Fruit fly (Drosophila melanogaster): ENCODE measurements around the gene CG31233.
A peak's percentile ranks its signal among the peaks of the same experiment; 100 is the strongest.

CG31233 gene

DNA sequence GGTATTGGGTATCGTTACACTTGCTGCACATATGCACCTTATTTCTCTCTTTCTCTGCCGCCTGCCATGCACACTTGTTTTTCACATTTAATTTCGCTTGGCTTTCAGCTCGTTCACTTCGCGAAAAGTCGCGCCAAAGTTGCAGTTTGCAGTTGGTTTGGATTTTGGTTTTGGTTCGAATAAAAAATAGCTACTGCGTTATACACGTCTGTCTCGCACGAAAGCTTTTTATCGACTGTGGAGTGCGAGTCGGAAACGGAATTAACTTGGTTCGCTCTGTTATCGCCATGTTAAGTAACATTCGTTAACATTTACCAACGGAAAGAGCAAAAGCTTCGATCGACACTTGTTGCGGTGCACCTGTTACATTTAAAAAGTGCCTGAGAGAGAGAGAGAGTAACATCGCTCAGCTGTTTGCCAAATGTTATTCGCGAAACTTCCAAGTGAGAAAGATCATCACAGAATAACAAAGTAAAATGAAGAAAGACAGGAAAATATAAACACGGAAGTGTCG lies 30.2 kb upstream of the CG31233 start, which contains the start of gene CG31176:
Gene CG31176, minus strand, starts transcription at position 241 of the 514 bp plus-strand sequence.
- TF ChIP-seq fd96Ca (GFP tag; IDR thresholded peaks at IDR 0.05) (no peak), CG12605 (GFP tag; IDR thresholded peaks at IDR 0.05) (peak; percentile 11; the same call in 1 of the 2 replicates), CG32121 (GFP tag; IDR thresholded peaks at IDR 0.05) (no peak), CG14655 (GFP tag; optimal IDR thresholded peaks at IDR 0.05) (no peak), rn (GFP tag; IDR thresholded peaks at IDR 0.05) (no peak), CG15710 (tag; optimal IDR thresholded peaks at IDR 0.05) (no peak), Snoo (tag; optimal IDR thresholded peaks at IDR 0.05) (no peak)

DNA sequence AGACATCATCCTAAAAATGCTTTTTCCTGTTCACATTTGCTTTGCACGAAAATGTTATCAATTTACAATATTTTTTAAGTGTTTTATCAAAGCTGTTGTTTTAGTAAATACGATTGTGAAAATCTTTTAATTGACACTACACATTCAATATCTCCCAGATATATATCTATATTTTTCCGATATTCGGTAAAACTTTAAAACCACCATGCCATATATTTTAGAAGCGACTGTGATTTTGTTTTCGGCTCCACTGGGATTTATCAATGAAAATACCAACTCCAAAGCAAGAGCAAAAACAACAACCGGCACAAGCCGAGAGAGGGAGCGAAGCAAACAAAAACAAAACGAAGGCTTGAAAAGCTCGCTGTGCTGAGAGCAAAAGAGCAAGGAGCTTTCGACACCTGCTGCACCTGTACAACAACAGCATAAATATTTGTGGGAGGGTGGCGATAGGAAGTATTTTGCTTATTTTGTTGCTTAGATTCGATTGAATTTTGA lies 29.7 kb upstream of the CG31233 start:
- TF ChIP-seq CG9948 (tag; optimal IDR thresholded peaks at IDR 0.05): peak; percentile 79
- TF ChIP-seq CG10348 (GFP tag; IDR thresholded peaks at IDR 0.05): no peak
- peak; percentile 77 for TF ChIP-seq Ets98B (GFP tag; IDR thresholded peaks at IDR 0.05)
- TF ChIP-seq Snoo (tag; optimal IDR thresholded peaks at IDR 0.05): peak; percentile 81
- peak; percentile 67 for TF ChIP-seq rn (GFP tag; IDR thresholded peaks at IDR 0.05)
- peak; percentile 79 for TF ChIP-seq CG8159 (tag; optimal IDR thresholded peaks at IDR 0.05)
- no peak for TF ChIP-seq EcR (GFP tag; optimal IDR thresholded peaks at IDR 0.05)
- TF ChIP-seq CG14655 (GFP tag; optimal IDR thresholded peaks at IDR 0.05): peak; percentile 85
- peak; percentile 67 for TF ChIP-seq D1 (tag; optimal IDR thresholded peaks at IDR 0.05)
- peak; percentile 43; the same call in 1 of the 2 replicates for TF ChIP-seq CG12605 (GFP tag; IDR thresholded peaks at IDR 0.05)
- TF ChIP-seq fd96Ca (GFP tag; IDR thresholded peaks at IDR 0.05): no peak
- TF ChIP-seq CG32121 (GFP tag; IDR thresholded peaks at IDR 0.05): peak; percentile 82
- TF ChIP-seq CG34367 (tag; optimal IDR thresholded peaks at IDR 0.05): peak; percentile 63
- TF ChIP-seq CG15710 (tag; optimal IDR thresholded peaks at IDR 0.05): peak; percentile 75
- peak; percentile 26 for TF ChIP-seq CG13204 (GFP tag; optimal IDR thresholded peaks at IDR 0.05)
- TF ChIP-seq CG17806 (tag; optimal IDR thresholded peaks at IDR 0.05): peak; percentile 75
- TF ChIP-seq CG8301 (tag; optimal IDR thresholded peaks at IDR 0.05): peak; percentile 83
- TF ChIP-seq CG4496 (GFP tag; IDR thresholded peaks at IDR 0.05): peak; percentile 85
- peak; percentile 64 for TF ChIP-seq Pif1B (GFP tag; optimal IDR thresholded peaks at IDR 0.05)
- peak; percentile 79 for TF ChIP-seq Pif1A (GFP tag; optimal IDR thresholded peaks at IDR 0.05)
- peak; percentile 47 for TF ChIP-seq gl (tag; optimal IDR thresholded peaks at IDR 0.05)

dm6 chr3R:21722457-21722856 lies 27.2 kb upstream of the CG31233 start:
- TF ChIP-seq CG15710 (tag; optimal IDR thresholded peaks at IDR 0.05) (peak; percentile 17), CG13204 (GFP tag; optimal IDR thresholded peaks at IDR 0.05) (no peak), CG14655 (GFP tag; optimal IDR thresholded peaks at IDR 0.05) (peak; percentile 58), CG34367 (tag; optimal IDR thresholded peaks at IDR 0.05) (no peak), CG8159 (tag; optimal IDR thresholded peaks at IDR 0.05) (peak; percentile 57), CG8301 (tag; optimal IDR thresholded peaks at IDR 0.05) (peak; percentile 37), CG4496 (GFP tag; IDR thresholded peaks at IDR 0.05) (0 out of 3 replicates have a peak, but pooled peaks have one; percentile 20), Ets98B (GFP tag; IDR thresholded peaks at IDR 0.05) (no peak), CG32121 (GFP tag; IDR thresholded peaks at IDR 0.05) (no peak), CG17806 (tag; optimal IDR thresholded peaks at IDR 0.05) (no peak), D1 (tag; optimal IDR thresholded peaks at IDR 0.05) (no peak)

dm6 chr3R:21726593-21726992 lies 23.1 kb upstream of the CG31233 start:
- TF ChIP-seq rn (GFP tag; IDR thresholded peaks at IDR 0.05): no peak
- peak; percentile 60 for TF ChIP-seq EcR (GFP tag; optimal IDR thresholded peaks at IDR 0.05)
- 0 out of 3 replicates have a peak, but pooled peaks have one; percentile 22 for TF ChIP-seq CG4496 (GFP tag; IDR thresholded peaks at IDR 0.05)

- TF ChIP-seq CG8159 (tag; optimal IDR thresholded peaks at IDR 0.05) (no peak), Pif1B (GFP tag; optimal IDR thresholded peaks at IDR 0.05) (no peak), CG15710 (tag; optimal IDR thresholded peaks at IDR 0.05) (no peak), CG17806 (tag; optimal IDR thresholded peaks at IDR 0.05) (no peak), CG13204 (GFP tag; optimal IDR thresholded peaks at IDR 0.05) (no peak)
Measured at dm6 chr3R:21730955-21731354, 18.7 kb upstream of the CG31233 start.

DNA sequence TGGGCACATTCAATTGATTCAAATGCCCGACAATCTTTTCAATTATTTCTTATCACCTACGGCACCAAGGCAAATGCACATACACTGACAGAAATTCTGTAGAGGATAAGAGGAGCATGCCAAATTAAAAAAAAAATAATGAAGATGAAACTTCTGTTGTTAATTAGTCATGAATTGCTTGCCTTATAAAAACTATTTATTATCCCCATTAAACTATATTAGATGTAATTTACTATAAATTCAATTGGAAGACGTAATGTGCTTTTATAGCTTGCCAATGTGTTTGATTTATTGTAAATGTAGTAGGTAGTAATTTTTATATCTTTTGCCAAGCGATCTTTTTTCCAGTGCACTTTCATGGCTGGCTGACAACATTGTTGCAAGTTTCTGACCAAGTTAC lies 18.0 kb upstream of the CG31233 start:
- TF ChIP-seq CG32121 (GFP tag; IDR thresholded peaks at IDR 0.05) (peak; percentile 59; the same call in 1 of the 2 replicates), Ets98B (GFP tag; IDR thresholded peaks at IDR 0.05) (peak; percentile 56; the same call in 1 of the 2 replicates), CG4496 (GFP tag; IDR thresholded peaks at IDR 0.05) (0 out of 3 replicates have a peak, but pooled peaks have one; percentile 33), D1 (tag; optimal IDR thresholded peaks at IDR 0.05) (no peak), CG14655 (GFP tag; optimal IDR thresholded peaks at IDR 0.05) (peak; percentile 29), fd96Ca (GFP tag; IDR thresholded peaks at IDR 0.05) (no peak)

DNA sequence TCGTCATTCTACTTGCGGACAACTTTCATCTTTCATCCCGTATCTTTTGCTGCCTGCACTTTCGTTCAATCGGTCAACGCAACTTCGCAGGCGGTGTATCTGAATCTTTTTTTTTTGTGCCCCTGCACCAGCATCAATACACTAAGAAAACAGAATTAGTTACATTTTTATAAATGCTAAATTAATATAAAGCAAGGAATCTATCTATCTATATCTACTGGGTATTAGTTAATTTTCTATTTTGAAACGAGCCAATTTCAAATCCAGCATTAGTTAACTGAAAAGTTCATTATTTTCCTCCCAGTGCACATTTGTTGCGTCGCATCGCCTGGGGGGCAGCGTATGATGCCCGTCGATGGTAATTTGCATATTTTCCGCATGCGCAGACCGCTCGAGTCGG lies 16.8 kb upstream of the CG31233 start:
- TF ChIP-seq CG8301 (tag; optimal IDR thresholded peaks at IDR 0.05) (peak; percentile 64), CG17806 (tag; optimal IDR thresholded peaks at IDR 0.05) (peak; percentile 43), CG12605 (GFP tag; IDR thresholded peaks at IDR 0.05) (peak; percentile 76), CG13204 (GFP tag; optimal IDR thresholded peaks at IDR 0.05) (no peak), gl (tag; optimal IDR thresholded peaks at IDR 0.05) (no peak), CG9948 (tag; optimal IDR thresholded peaks at IDR 0.05) (peak; percentile 50), CG14655 (GFP tag; optimal IDR thresholded peaks at IDR 0.05) (peak; percentile 70), EcR (GFP tag; optimal IDR thresholded peaks at IDR 0.05) (no peak), CG10348 (GFP tag; IDR thresholded peaks at IDR 0.05) (peak; percentile 51), Pif1A (GFP tag; optimal IDR thresholded peaks at IDR 0.05) (peak; percentile 18), rn (GFP tag; IDR thresholded peaks at IDR 0.05) (peak; percentile 72), Ets98B (GFP tag; IDR thresholded peaks at IDR 0.05) (peak; percentile 85), CG32121 (GFP tag; IDR thresholded peaks at IDR 0.05) (peak; percentile 90), fd96Ca (GFP tag; IDR thresholded peaks at IDR 0.05) (peak; percentile 74), CG8159 (tag; optimal IDR thresholded peaks at IDR 0.05) (peak; percentile 41), CG15710 (tag; optimal IDR thresholded peaks at IDR 0.05) (peak; percentile 28), CG34367 (tag; optimal IDR thresholded peaks at IDR 0.05) (peak; percentile 36), Snoo (tag; optimal IDR thresholded peaks at IDR 0.05) (peak; percentile 18), CG4496 (GFP tag; IDR thresholded peaks at IDR 0.05) (peak; percentile 78), Pif1B (GFP tag; optimal IDR thresholded peaks at IDR 0.05) (peak; percentile 49), D1 (tag; optimal IDR thresholded peaks at IDR 0.05) (no peak)
